Worm (Caenorhabditis elegans) whole organism, young adult: Measurements from ENCODE around the gene rpb-2.

Experiments
- F55B11.4 ChIP-seq: sonication (generic microtip); optimal IDR thresholded peaks from 2 replicates; lab custom pipeline; 2016; ENCODE audit warnings: missing compliant biosample characterization, missing genetic modification characterization, borderline replicate concordance; ENCODE audit not compliant: insufficient read depth
- snpc-1.3 ChIP-seq: sonication (generic microtip); optimal IDR thresholded peaks from 2 replicates; lab custom pipeline; 2017; ENCODE audit warnings: missing genetic modification characterization, mild to moderate bottlenecking, missing compliant biosample characterization, antibody characterized with exemption, moderate library complexity, missing genotype, missing genetic modification reagents; ENCODE audit not compliant: insufficient read depth

DNA sequence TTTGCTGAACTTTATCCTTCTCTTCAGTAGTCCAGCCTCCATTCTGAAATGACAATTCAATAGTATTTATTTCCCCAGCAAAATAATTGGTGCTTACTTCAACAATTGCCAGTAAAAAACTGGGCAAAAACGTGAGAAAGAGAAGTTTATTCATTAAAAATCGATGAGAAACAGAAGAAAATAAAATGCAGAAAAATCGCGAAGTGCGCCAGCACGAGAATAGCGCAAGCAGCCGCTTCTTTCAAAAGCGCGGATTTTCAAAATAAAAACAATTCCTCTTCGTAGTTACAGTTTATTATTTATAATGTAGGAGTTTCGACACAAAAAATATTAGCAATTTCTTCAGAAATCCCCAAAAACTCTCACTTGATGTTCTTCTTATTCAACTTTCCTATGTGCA, 23.5 kb downstream of the rpb-2 start, which contains the start of gene C27F2.9:
- TF ChIP-seq F55B11.4 (tag; lab: Kevin White, UChicago) (no peak), snpc-1.3 (peak; percentile 54)
